Fruit fly (Drosophila melanogaster) whole organism, embryonic: ENCODE results near the gene lawc.

ENCODE experiments used
- Hey ChIP-seq: fragments of 200-800 bp; sonication (Bioruptor generic); optimal IDR thresholded peaks from 3 replicates; lab custom pipeline; 2018; ENCODE audit warnings: missing biosample characterization, mild to moderate bottlenecking, missing genetic modification characterization
- Hmx ChIP-seq: fragments of 200-800 bp; sonication (Bioruptor generic); optimal IDR thresholded peaks from 2 replicates; lab custom pipeline; 2016; ENCODE audit warnings: missing biosample characterization, missing genetic modification characterization
- Lhr ChIP-seq: fragments of 200-800 bp; sonication (Bioruptor generic); optimal IDR thresholded peaks from 3 replicates; lab custom pipeline; 2017; ENCODE audit warnings: mild to moderate bottlenecking, missing biosample characterization, missing genetic modification reagents, missing genetic modification characterization
- Lim3 ChIP-seq: fragments of 200-800 bp; sonication (Bioruptor generic); IDR thresholded peaks from 2 replicates; pipeline ENCODE4 v1.3.6; 2022; ENCODE audit warnings: missing biosample characterization, missing genetic modification characterization
- NC2α ChIP-seq: fragments of 200-800 bp; sonication (Bioruptor generic); optimal IDR thresholded peaks from 2 replicates; lab custom pipeline; 2016; ENCODE audit warnings: missing biosample characterization, missing genetic modification characterization
- PHDP ChIP-seq: fragments of 200-800 bp; sonication (Bioruptor generic); optimal IDR thresholded peaks from 3 replicates; lab custom pipeline; 2018; ENCODE audit warnings: missing biosample characterization, mild to moderate bottlenecking, missing genetic modification characterization, moderate library complexity
- Rx ChIP-seq: fragments of 200-800 bp; sonication (Bioruptor generic); IDR thresholded peaks from 2 replicates; pipeline ENCODE4 v1.3.6; 2022; ENCODE audit warnings: missing biosample characterization, missing genetic modification characterization
- gro ChIP-seq: fragments of 200-800 bp; sonication (Bioruptor generic); optimal IDR thresholded peaks from 2 replicates; lab custom pipeline; 2016; ENCODE audit warnings: missing biosample characterization, missing genetic modification characterization
- klu ChIP-seq: fragments of 200-800 bp; sonication (Bioruptor generic); IDR thresholded peaks from 2 replicates; pipeline ENCODE4 v1.3.6; 2022; ENCODE audit warnings: missing biosample characterization, missing genetic modification characterization
- lmd ChIP-seq: fragments of 200-800 bp; sonication (Bioruptor generic); IDR thresholded peaks from 2 replicates; pipeline ENCODE4 v1.3.6; 2022; ENCODE audit warnings: missing biosample characterization, missing genetic modification characterization
- schlank ChIP-seq: fragments of 200-800 bp; sonication (Bioruptor generic); optimal IDR thresholded peaks from 2 replicates; lab custom pipeline; 2018; ENCODE audit warnings: missing biosample characterization, mild to moderate bottlenecking, missing genetic modification characterization
- sd ChIP-seq: fragments of 200-800 bp; sonication (Bioruptor generic); optimal IDR thresholded peaks from 3 replicates; lab custom pipeline; 2018; ENCODE audit warnings: missing biosample characterization, mild to moderate bottlenecking, missing genetic modification characterization, moderate library complexity

DNA sequence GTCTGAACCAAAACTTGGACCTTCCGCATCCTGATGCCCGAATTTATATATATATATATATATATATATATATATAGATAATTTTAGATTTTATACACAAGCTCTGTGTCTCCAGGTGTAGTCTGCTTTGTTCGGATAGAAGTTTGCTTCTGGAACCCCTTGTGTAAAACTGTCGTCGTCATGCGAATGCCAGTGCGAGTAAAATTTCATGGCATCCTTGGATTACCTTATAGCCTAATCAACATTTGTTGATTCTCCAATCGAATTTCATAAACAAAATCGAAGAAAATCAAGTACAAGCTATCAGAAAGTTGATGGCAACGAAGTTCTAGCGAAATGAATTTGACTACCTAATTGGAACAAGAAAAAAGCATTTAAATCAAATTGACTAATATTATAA is 46.1 kb upstream of the lawc start, which contains the start of gene CG32713:
- TF ChIP-seq gro (GFP tag; lab: Kevin White, UChicago) = no peak
- TF ChIP-seq Lhr (GFP tag; lab: Kevin White, UChicago) = no peak
- no peak for TF ChIP-seq sd
- no peak for TF ChIP-seq klu (GFP tag; lab: Robert Waterston, UW)
- TF ChIP-seq Hmx = no peak
- TF ChIP-seq lmd (GFP tag; lab: Robert Waterston, UW) = no peak
- TF ChIP-seq Lim3 (GFP tag; lab: Robert Waterston, UW) = no peak
- no peak for TF ChIP-seq NC2α (GFP tag; lab: Kevin White, UChicago)
- TF ChIP-seq PHDP = no peak
- no peak for TF ChIP-seq Hey (tag; lab: Kevin White, UChicago)
- TF ChIP-seq Rx (GFP tag; lab: Robert Waterston, UW) = no peak
- no peak for TF ChIP-seq schlank
